Fruit fly (Drosophila melanogaster): ENCODE data around the gene Antdh.

Antdh gene

dm6 chrX:11135840-11136586, 32.8 kb downstream of the Antdh start:
- TF ChIP-seq usp (GFP tag; optimal IDR thresholded peaks at IDR 0.05) (no peak), Dll (optimal IDR thresholded peaks at IDR 0.05) (no peak), EcR (GFP tag; optimal IDR thresholded peaks at IDR 0.05) (no peak), pan (optimal IDR thresholded peaks at IDR 0.05) (no peak), psq (optimal IDR thresholded peaks at IDR 0.05) (no peak), CG8478 (optimal IDR thresholded peaks at IDR 0.05) (no peak)

DNA sequence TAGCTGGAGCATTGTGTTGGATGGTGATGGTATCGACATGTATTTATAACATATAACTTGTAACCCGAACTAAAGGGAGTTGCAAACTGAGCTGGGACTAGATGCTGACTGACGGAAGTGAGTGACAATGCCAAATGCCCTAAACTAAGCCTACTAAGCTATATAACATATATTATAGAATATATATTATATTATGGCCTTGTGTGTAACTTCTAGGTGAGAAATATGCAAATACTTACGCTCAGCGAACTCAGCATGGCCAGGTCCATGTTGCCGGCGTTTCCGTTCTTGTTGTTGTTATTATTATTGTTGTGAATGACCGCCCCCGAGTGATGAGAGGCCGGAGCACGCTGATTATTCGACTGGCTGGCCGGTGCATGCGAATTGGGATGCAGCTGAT, 36.5 kb downstream of the Antdh start, which contains the start of gene CG44385:
Gene CG44385, minus strand, starts transcription at position 101 of the 400 bp plus-strand sequence.
- TF ChIP-seq pan (optimal IDR thresholded peaks at IDR 0.05): no peak

dm6 chrX:11128828-11129227, 40.0 kb downstream of the Antdh start, which contains the start of gene SrpRalpha:
Gene SrpRalpha, minus strand, starts transcription at chrX:11129087.
- TF ChIP-seq Dll (optimal IDR thresholded peaks at IDR 0.05): no peak
- no peak for TF ChIP-seq pan (optimal IDR thresholded peaks at IDR 0.05)
- no peak for TF ChIP-seq EcR (GFP tag; optimal IDR thresholded peaks at IDR 0.05)
- TF ChIP-seq usp (GFP tag; optimal IDR thresholded peaks at IDR 0.05): no peak
- TF ChIP-seq psq (optimal IDR thresholded peaks at IDR 0.05): no peak
- no peak for TF ChIP-seq CG8478 (optimal IDR thresholded peaks at IDR 0.05)

dm6 chrX:11124749-11125508, 43.9 kb downstream of the Antdh start, which contains the start of gene Rpt3:
Gene Rpt3, plus strand, starts transcription at chrX:11125101.
- TF ChIP-seq pan (optimal IDR thresholded peaks at IDR 0.05) (no peak), Dll (optimal IDR thresholded peaks at IDR 0.05) (no peak), usp (GFP tag; optimal IDR thresholded peaks at IDR 0.05) (no peak), psq (optimal IDR thresholded peaks at IDR 0.05) (no peak), EcR (GFP tag; optimal IDR thresholded peaks at IDR 0.05) (no peak), CG8478 (optimal IDR thresholded peaks at IDR 0.05) (no peak)

DNA sequence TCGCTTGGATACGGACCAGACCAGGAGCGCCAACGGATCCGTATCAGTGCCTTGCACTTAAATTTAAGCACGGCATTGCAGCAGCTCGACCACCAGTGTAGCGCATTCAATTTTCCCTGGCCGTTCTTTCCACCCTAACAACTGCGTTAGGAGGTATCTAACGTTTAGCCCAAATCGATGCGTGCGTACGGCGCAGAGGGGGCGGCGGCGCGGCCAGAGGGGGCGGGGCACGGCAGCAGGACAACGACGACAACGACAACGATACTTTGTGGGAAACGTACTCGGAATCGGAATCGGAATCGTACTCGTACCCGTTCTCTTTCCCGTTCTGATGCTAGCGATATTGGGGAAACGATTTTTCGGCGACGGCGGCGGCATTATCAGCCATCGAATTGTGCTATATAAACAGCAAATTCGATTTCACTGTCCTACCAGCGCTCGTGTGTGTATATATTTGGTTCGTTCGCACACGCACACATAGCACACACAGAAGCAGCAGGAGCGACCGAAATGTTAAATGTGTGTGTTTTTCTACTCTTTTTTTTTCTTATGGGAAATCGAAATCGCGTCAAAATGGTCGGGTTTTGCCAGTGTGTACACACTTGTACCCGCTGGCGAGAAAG, 44.6 kb downstream of the Antdh start, which contains the start of gene CG11122:
Gene CG11122, minus strand, starts transcription at position 601 of the 623 bp plus-strand sequence.
- TF ChIP-seq psq (optimal IDR thresholded peaks at IDR 0.05) (no peak), usp (GFP tag; optimal IDR thresholded peaks at IDR 0.05) (no peak), Dll (optimal IDR thresholded peaks at IDR 0.05) (no peak)

dm6 chrX:11123561-11123960, 45.3 kb downstream of the Antdh start:
- no peak for TF ChIP-seq usp (GFP tag; optimal IDR thresholded peaks at IDR 0.05)
- no peak for TF ChIP-seq CG8478 (optimal IDR thresholded peaks at IDR 0.05)
- no peak for TF ChIP-seq EcR (GFP tag; optimal IDR thresholded peaks at IDR 0.05)
- TF ChIP-seq Dll (optimal IDR thresholded peaks at IDR 0.05): no peak
- no peak for TF ChIP-seq pan (optimal IDR thresholded peaks at IDR 0.05)
- no peak for TF ChIP-seq psq (optimal IDR thresholded peaks at IDR 0.05)

All from whole organism.